Worm (Caenorhabditis elegans) whole organism, L1 larva: Measurements from ENCODE around the gene H03G16.1.

Experiments used
- ama-1 ChIP-seq: fragments of 150-350 bp; optimal IDR thresholded peaks from 2 replicates; lab custom pipeline; 2014
- elt-3 ChIP-seq, 6 experiments: fragments of 150-350 bp in 1 of 6; sonication (generic microtip); optimal IDR thresholded peaks; 2 replicates each; lab custom pipeline; 2017 to 2018; ENCODE audit warnings: missing biosample characterization in 6 of 6, missing genetic modification characterization in 6 of 6, inconsistent platforms in 1 of 6
- lin-13 ChIP-seq: fragments of 150-350 bp; optimal IDR thresholded peaks from 2 replicates; lab custom pipeline; 2014; ENCODE audit warnings: missing biosample characterization, missing genetic modification reagents, missing genetic modification characterization

ce11 chrX:15047541-15047940 lies 6.1 kb upstream of the H03G16.1 start:
- TF ChIP-seq ama-1 (no peak), elt-3 (tag; optimal IDR thresholded peaks at IDR 0.05; lab: Kevin White, UChicago) (no peak), lin-13 (GFP tag; lab: Kevin White, UChicago) (no peak)
